Fruit fly (Drosophila melanogaster) whole organism, prepupa: Measurements from ENCODE around the gene CG9733.

ENCODE experiments used
- Blimp-1 ChIP-seq: fragments of 200-800 bp; sonication (Bioruptor generic); optimal IDR thresholded peaks from 3 replicates; lab custom pipeline; 2017; ENCODE audit warnings: missing biosample characterization, missing genetic modification characterization, mild to moderate bottlenecking, moderate library complexity, missing genetic modification reagents
- CG10631 ChIP-seq: fragments of 200-800 bp; sonication (Bioruptor generic); optimal IDR thresholded peaks from 2 replicates; lab custom pipeline; 2016; ENCODE audit warnings: missing biosample characterization, missing genetic modification characterization
- CG11294 ChIP-seq: fragments of 200-800 bp; sonication (Bioruptor generic); IDR thresholded peaks from 2 replicates; pipeline ENCODE4 v1.3.6; 2022; ENCODE audit warnings: missing biosample characterization, missing genetic modification characterization
- CG11762 ChIP-seq: fragments of 200-800 bp; sonication (Bioruptor generic); optimal IDR thresholded peaks from 3 replicates; lab custom pipeline; 2016; ENCODE audit warnings: missing biosample characterization, missing genetic modification characterization; ENCODE audit not compliant: insufficient read depth
- CG11902 ChIP-seq: fragments of 200-800 bp; sonication (Bioruptor generic); optimal IDR thresholded peaks from 3 replicates; lab custom pipeline; 2016; ENCODE audit warnings: missing biosample characterization, missing genetic modification characterization
- CG15336 ChIP-seq: fragments of 200-800 bp; sonication (Bioruptor generic); IDR thresholded peaks from 2 replicates; pipeline ENCODE4 v1.3.6; 2022; ENCODE audit warnings: missing biosample characterization, missing genetic modification characterization
- CG16779 ChIP-seq: fragments of 200-800 bp; sonication (Bioruptor generic); optimal IDR thresholded peaks from 3 replicates; lab custom pipeline; 2017; ENCODE audit warnings: missing biosample characterization, mild to moderate bottlenecking, missing genetic modification characterization
- CG31627 ChIP-seq: fragments of 200-800 bp; sonication (Bioruptor generic); optimal IDR thresholded peaks from 3 replicates; lab custom pipeline; 2016; ENCODE audit warnings: missing biosample characterization, missing genetic modification characterization
- CG3919 ChIP-seq: fragments of 200-800 bp; sonication (Bioruptor generic); optimal IDR thresholded peaks from 3 replicates; lab custom pipeline; 2016; ENCODE audit warnings: missing biosample characterization, missing genetic modification characterization
- CG4318 ChIP-seq: fragments of 200-800 bp; sonication (Bioruptor generic); optimal IDR thresholded peaks from 3 replicates; lab custom pipeline; 2017; ENCODE audit warnings: missing biosample characterization, mild to moderate bottlenecking, missing genetic modification characterization
- CG6163 ChIP-seq: fragments of 200-800 bp; sonication (Bioruptor generic); IDR thresholded peaks from 3 replicates; pipeline ENCODE4 v1.3.6; 2022; ENCODE audit warnings: missing biosample characterization, missing genetic modification characterization
- CG6276 ChIP-seq: fragments of 200-800 bp; sonication (Bioruptor generic); optimal IDR thresholded peaks from 2 replicates; lab custom pipeline; 2017; ENCODE audit warnings: missing biosample characterization, mild to moderate bottlenecking, missing genetic modification characterization
- CG6808 ChIP-seq: fragments of 200-800 bp; sonication (Bioruptor generic); optimal IDR thresholded peaks from 3 replicates; lab custom pipeline; 2017; ENCODE audit warnings: missing biosample characterization, missing genetic modification characterization, mild to moderate bottlenecking, moderate library complexity, missing genetic modification reagents
- CG7368 ChIP-seq: fragments of 200-800 bp; sonication (Bioruptor generic); optimal IDR thresholded peaks from 3 replicates; lab custom pipeline; 2016; ENCODE audit warnings: missing biosample characterization, missing genetic modification characterization
- CG8319 ChIP-seq: fragments of 200-800 bp; sonication (Bioruptor generic); optimal IDR thresholded peaks from 3 replicates; lab custom pipeline; 2016; ENCODE audit warnings: missing biosample characterization, missing genetic modification characterization
- CG8632 ChIP-seq: fragments of 200-800 bp; sonication (Bioruptor generic); optimal IDR thresholded peaks from 3 replicates; lab custom pipeline; 2016; ENCODE audit warnings: missing biosample characterization, missing genetic modification characterization
- CG9139 ChIP-seq: fragments of 200-800 bp; sonication (Bioruptor generic); optimal IDR thresholded peaks from 3 replicates; lab custom pipeline; 2017; ENCODE audit warnings: missing biosample characterization, mild to moderate bottlenecking, missing genetic modification characterization
- Eip75B ChIP-seq: fragments of 200-800 bp; sonication (Bioruptor generic); optimal IDR thresholded peaks from 3 replicates; lab custom pipeline; 2016; ENCODE audit warnings: missing biosample characterization, missing genetic modification characterization
- Eip78C ChIP-seq: fragments of 200-800 bp; sonication (Bioruptor generic); peaks from one replicate; lab custom pipeline; 2016; ENCODE audit warnings: missing biosample characterization, missing genetic modification characterization
- Eip93F ChIP-seq: fragments of 200-800 bp; sonication (Bioruptor generic); optimal IDR thresholded peaks from 2 replicates; lab custom pipeline; 2016; ENCODE audit warnings: missing biosample characterization, mild to moderate bottlenecking, missing genetic modification characterization
- Ets96B ChIP-seq: fragments of 200-800 bp; optimal IDR thresholded peaks from 2 replicates; lab custom pipeline; 2019; ENCODE audit warnings: missing biosample characterization, mild to moderate bottlenecking, missing genetic modification characterization, moderate library complexity
- Hr38 ChIP-seq: sonication (Bioruptor generic); optimal IDR thresholded peaks from 2 replicates; lab custom pipeline; 2016; ENCODE audit warnings: missing biosample characterization, missing genetic modification characterization
- Hr4 ChIP-seq: fragments of 200-800 bp; sonication (Bioruptor generic); optimal IDR thresholded peaks from 3 replicates; lab custom pipeline; 2016; ENCODE audit warnings: missing biosample characterization, missing genetic modification characterization
- Lpt ChIP-seq: fragments of 200-800 bp; sonication (Bioruptor generic); optimal IDR thresholded peaks from 3 replicates; lab custom pipeline; 2016; ENCODE audit warnings: missing biosample characterization, missing genetic modification characterization
- OdsH ChIP-seq: fragments of 200-800 bp; sonication (Bioruptor generic); optimal IDR thresholded peaks from 3 replicates; lab custom pipeline; 2016; ENCODE audit warnings: missing biosample characterization, missing genetic modification characterization
- Smox ChIP-seq: fragments of 200-800 bp; sonication (Bioruptor generic); optimal IDR thresholded peaks from 3 replicates; lab custom pipeline; 2016; ENCODE audit warnings: missing biosample characterization, missing genetic modification characterization
- Sox102F ChIP-seq: fragments of 200-800 bp; sonication (Bioruptor generic); optimal IDR thresholded peaks from 2 replicates; lab custom pipeline; 2016; ENCODE audit warnings: missing biosample characterization, mild to moderate bottlenecking, missing genetic modification characterization
- Sox14 ChIP-seq: fragments of 200-800 bp; sonication (Bioruptor generic); optimal IDR thresholded peaks from 3 replicates; lab custom pipeline; 2016; ENCODE audit warnings: missing biosample characterization, missing genetic modification characterization
- Sox15 ChIP-seq: fragments of 200-800 bp; sonication (Bioruptor generic); optimal IDR thresholded peaks from 3 replicates; lab custom pipeline; 2016; ENCODE audit warnings: missing biosample characterization, missing genetic modification characterization
- acj6 ChIP-seq: fragments of 200-800 bp; sonication (Bioruptor generic); optimal IDR thresholded peaks from 3 replicates; lab custom pipeline; 2016; ENCODE audit warnings: missing biosample characterization, missing genetic modification characterization
- cyc ChIP-seq: fragments of 200-800 bp; sonication (Bioruptor generic); optimal IDR thresholded peaks from 3 replicates; lab custom pipeline; 2016; ENCODE audit warnings: missing biosample characterization, missing genetic modification characterization
- dac ChIP-seq: fragments of 200-800 bp; sonication (Bioruptor generic); optimal IDR thresholded peaks from 2 replicates; lab custom pipeline; 2017; ENCODE audit warnings: missing biosample characterization, mild to moderate bottlenecking, missing genetic modification characterization
- dsx ChIP-seq: fragments of 200-800 bp; optimal IDR thresholded peaks from 3 replicates; lab custom pipeline; 2019; ENCODE audit warnings: missing biosample characterization, mild to moderate bottlenecking, missing genetic modification characterization, moderate library complexity; ENCODE audit not compliant: poor library complexity, severe bottlenecking
- eg ChIP-seq: fragments of 200-800 bp; sonication (Bioruptor generic); IDR thresholded peaks from 3 replicates; pipeline ENCODE4 v1.3.6; 2022; ENCODE audit warnings: missing biosample characterization, missing genetic modification characterization
- esn ChIP-seq: fragments of 200-800 bp; sonication (Bioruptor generic); optimal IDR thresholded peaks from 2 replicates; lab custom pipeline; 2016; ENCODE audit warnings: missing biosample characterization, mild to moderate bottlenecking, missing genetic modification characterization, moderate library complexity
- fd59A ChIP-seq: fragments of 200-800 bp; sonication (Bioruptor generic); optimal IDR thresholded peaks from 2 replicates; lab custom pipeline; 2017; ENCODE audit warnings: missing biosample characterization, mild to moderate bottlenecking, missing genetic modification characterization, missing genetic modification reagents
- fkh ChIP-seq: fragments of 200-800 bp; sonication (Bioruptor generic); optimal IDR thresholded peaks from 3 replicates; lab custom pipeline; 2017; ENCODE audit warnings: missing biosample characterization, mild to moderate bottlenecking, missing genetic modification characterization, moderate library complexity
- lz ChIP-seq: fragments of 200-800 bp; sonication (Bioruptor generic); optimal IDR thresholded peaks from 3 replicates; lab custom pipeline; 2016; ENCODE audit warnings: missing biosample characterization, missing genetic modification characterization
- net ChIP-seq: fragments of 200-800 bp; sonication (Bioruptor generic); optimal IDR thresholded peaks from 3 replicates; lab custom pipeline; 2016; ENCODE audit warnings: missing biosample characterization, missing genetic modification characterization
- pdm3 ChIP-seq: fragments of 200-800 bp; sonication (Bioruptor generic); optimal IDR thresholded peaks from 3 replicates; lab custom pipeline; 2016; ENCODE audit warnings: missing biosample characterization, missing genetic modification characterization
- salr ChIP-seq, 2 experiments: fragments of 200-800 bp; sonication (Bioruptor generic); optimal IDR thresholded peaks; 3 replicates each; lab custom pipeline; 2016 to 2018; ENCODE audit warnings: missing biosample characterization in 2 of 2, missing genetic modification characterization in 2 of 2, mild to moderate bottlenecking in 1 of 2
- spab ChIP-seq: fragments of 200-800 bp; sonication (Bioruptor generic); optimal IDR thresholded peaks from 2 replicates; lab custom pipeline; 2017; ENCODE audit warnings: missing biosample characterization, mild to moderate bottlenecking, missing genetic modification characterization, missing genetic modification reagents
- ss ChIP-seq, 2 experiments: fragments of 200-800 bp; sonication (Bioruptor generic); optimal IDR thresholded peaks; 2 replicates in 1 of 2; 3 replicates in 1 of 2; lab custom pipeline; 2017 to 2018; ENCODE audit warnings: mild to moderate bottlenecking in 2 of 2, missing biosample characterization in 2 of 2, missing genetic modification characterization in 2 of 2, moderate library complexity in 1 of 2
- svp ChIP-seq: fragments of 200-800 bp; sonication (Bioruptor generic); peaks from one replicate; lab custom pipeline; 2016; ENCODE audit warnings: missing biosample characterization, missing genetic modification characterization
- vri ChIP-seq: fragments of 200-800 bp; sonication (Bioruptor generic); optimal IDR thresholded peaks from 3 replicates; lab custom pipeline; 2016; ENCODE audit warnings: missing biosample characterization, mild to moderate bottlenecking, missing genetic modification characterization

The CG9733 gene

dm6 chr3R:30208766-30209484, 37.6 kb downstream of the CG9733 start, which contains the start of gene RpS7 (continued):
- peak; percentile 49 for TF ChIP-seq Blimp-1
- no peak; the same call in 1 of the 2 replicates for TF ChIP-seq CG15336
- TF ChIP-seq dac (GFP tag; lab: Kevin White, UChicago): no peak
- no peak for TF ChIP-seq CG11294 (GFP tag; lab: Robert Waterston, UW)
- TF ChIP-seq net (GFP tag; lab: Kevin White, UChicago): peak; percentile 75
- peak; percentile 56 for TF ChIP-seq CG10631 (GFP tag; lab: Kevin White, UChicago)
- peak; percentile 76 for TF ChIP-seq CG9139 (GFP tag; lab: Kevin White, UChicago)
- TF ChIP-seq CG8319 (GFP tag; lab: Kevin White, UChicago): peak; percentile 61
- peak; percentile 62 for TF ChIP-seq vri (GFP tag; lab: Kevin White, UChicago)
- peak; percentile 46 for TF ChIP-seq acj6
- TF ChIP-seq salr (GFP tag; optimal IDR thresholded peaks at IDR 0.05; lab: Kevin White, UChicago): peak; percentile 8 to 61
- peak; percentile 57 for TF ChIP-seq lz (GFP tag; lab: Kevin White, UChicago)
- TF ChIP-seq CG6276 (GFP tag; lab: Kevin White, UChicago): peak; percentile 39
- peak; percentile 43 for TF ChIP-seq CG11762 (GFP tag; lab: Kevin White, UChicago)
- no peak for TF ChIP-seq Lpt (GFP tag; lab: Kevin White, UChicago)
- peak; percentile 75 to 80 for TF ChIP-seq ss (GFP tag; optimal IDR thresholded peaks at IDR 0.05; lab: Kevin White, UChicago)
- no peak for TF ChIP-seq CG4318
- TF ChIP-seq cyc (GFP tag; lab: Kevin White, UChicago): peak; percentile 42
- peak; percentile 70 for TF ChIP-seq CG16779 (tag; lab: Kevin White, UChicago)
- TF ChIP-seq CG6808 (GFP tag; lab: Kevin White, UChicago): peak; percentile 72
- TF ChIP-seq CG31627 (GFP tag; lab: Kevin White, UChicago): peak; percentile 47
- TF ChIP-seq CG8632 (GFP tag; lab: Kevin White, UChicago): peak; percentile 59
- TF ChIP-seq Smox (GFP tag; lab: Kevin White, UChicago): peak; percentile 46
- TF ChIP-seq svp: peak; percentile 84
- peak; percentile 37 for TF ChIP-seq Eip75B (GFP tag; lab: Kevin White, UChicago)
- TF ChIP-seq spab (GFP tag; lab: Kevin White, UChicago): peak; percentile 50
- peak; percentile 80 for TF ChIP-seq CG3919 (GFP tag; lab: Kevin White, UChicago)
- peak; percentile 78 for TF ChIP-seq CG7368 (GFP tag; lab: Kevin White, UChicago)
- TF ChIP-seq, all 60 proteins: peak for 49

dm6 chr3R:30208011-30208410, 38.5 kb downstream of the CG9733 start:
- TF ChIP-seq Sox14 (no peak), Lpt (GFP tag; lab: Kevin White, UChicago) (no peak), pdm3 (GFP tag; lab: Kevin White, UChicago) (no peak), fd59A (no peak), dsx (no peak), Smox (GFP tag; lab: Kevin White, UChicago) (no peak), Hr38 (no peak), CG8319 (GFP tag; lab: Kevin White, UChicago) (no peak), CG31627 (GFP tag; lab: Kevin White, UChicago) (no peak), eg (GFP tag; lab: Robert Waterston, UW) (no peak), Eip75B (GFP tag; lab: Kevin White, UChicago) (no peak), salr (GFP tag; optimal IDR thresholded peaks at IDR 0.05; lab: Kevin White, UChicago) (no peak), Sox15 (GFP tag; lab: Kevin White, UChicago) (no peak), CG11902 (GFP tag; lab: Kevin White, UChicago) (no peak), CG7368 (GFP tag; lab: Kevin White, UChicago) (no peak), CG15336 (no peak)

dm6 chr3R:30205946-30206345, 40.6 kb downstream of the CG9733 start:
- TF ChIP-seq CG8632 (GFP tag; lab: Kevin White, UChicago): no peak
- no peak for TF ChIP-seq Eip93F (GFP tag; lab: Kevin White, UChicago)
- TF ChIP-seq salr (GFP tag; optimal IDR thresholded peaks at IDR 0.05; lab: Kevin White, UChicago): no peak
- 0 out of 3 replicates have a peak, but pooled peaks have one; percentile 10 for TF ChIP-seq eg (GFP tag; lab: Robert Waterston, UW)
- TF ChIP-seq vri (GFP tag; lab: Kevin White, UChicago): no peak
- no peak for TF ChIP-seq OdsH (GFP tag; lab: Kevin White, UChicago)
- no peak for TF ChIP-seq Blimp-1
- TF ChIP-seq CG11762 (GFP tag; lab: Kevin White, UChicago): no peak
- no peak for TF ChIP-seq acj6
- TF ChIP-seq lz (GFP tag; lab: Kevin White, UChicago): no peak
- TF ChIP-seq Ets96B (tag; lab: Kevin White, UChicago): no peak
- TF ChIP-seq fkh (GFP tag; lab: Kevin White, UChicago): no peak
- TF ChIP-seq CG7368 (GFP tag; lab: Kevin White, UChicago): no peak
- no peak for TF ChIP-seq Lpt (GFP tag; lab: Kevin White, UChicago)
- peak; percentile 4 for TF ChIP-seq Eip78C (GFP tag; lab: Kevin White, UChicago)
- TF ChIP-seq CG6808 (GFP tag; lab: Kevin White, UChicago): no peak
- no peak for TF ChIP-seq Sox102F (GFP tag; lab: Kevin White, UChicago)
- peak; percentile 1 for TF ChIP-seq esn (GFP tag; lab: Kevin White, UChicago)
- TF ChIP-seq Hr4 (GFP tag; lab: Kevin White, UChicago): no peak
- no peak for TF ChIP-seq CG6163 (GFP tag; lab: Robert Waterston, UW)
